Fruit fly (Drosophila melanogaster) whole organism, pupa: Measurements from ENCODE around the gene CG7296.

ENCODE experiments used
- CG34367 ChIP-seq: fragments of 200-800 bp; sonication (Bioruptor generic); optimal IDR thresholded peaks from 2 replicates; lab custom pipeline; 2018; ENCODE audit warnings: missing biosample characterization, mild to moderate bottlenecking, missing genetic modification characterization
- CG4496 ChIP-seq: fragments of 200-800 bp; sonication (Bioruptor generic); IDR thresholded peaks from 3 replicates; pipeline ENCODE4 v1.3.6; 2022; ENCODE audit warnings: missing biosample characterization, missing genetic modification characterization
- D1 ChIP-seq: fragments of 200-800 bp; sonication (Bioruptor generic); optimal IDR thresholded peaks from 2 replicates; lab custom pipeline; 2018; ENCODE audit warnings: missing biosample characterization, mild to moderate bottlenecking, missing genetic modification characterization, moderate library complexity
- Pif1B ChIP-seq: fragments of 200-800 bp; sonication (Bioruptor generic); optimal IDR thresholded peaks from 3 replicates; lab custom pipeline; 2016; ENCODE audit warnings: missing biosample characterization, missing genetic modification characterization
- fd96Ca ChIP-seq: fragments of 200-800 bp; sonication (Bioruptor generic); IDR thresholded peaks from 3 replicates; pipeline ENCODE4 v1.3.6; 2022; ENCODE audit warnings: missing biosample characterization, missing genetic modification characterization
- gl ChIP-seq: fragments of 200-800 bp; sonication (Bioruptor generic); optimal IDR thresholded peaks from 2 replicates; lab custom pipeline; 2018; ENCODE audit warnings: missing biosample characterization, mild to moderate bottlenecking, missing genetic modification characterization

dm6 chr2L:10709353-10709752 is 22.5 kb upstream of the CG7296 start, which contains the start of gene Lip2:
- TF ChIP-seq Pif1B (GFP tag; lab: Kevin White, UChicago) (no peak), fd96Ca (GFP tag; lab: Robert Waterston, UW) (no peak), D1 (no peak), CG4496 (GFP tag; lab: Robert Waterston, UW) (no peak), gl (no peak), CG34367 (tag; lab: Kevin White, UChicago) (no peak)
